Fruit fly (Drosophila melanogaster) whole organism, embryonic: ENCODE data around the gene CG8206.

ENCODE experiments used
- CG2712 ChIP-seq: fragments of 200-800 bp; optimal IDR thresholded peaks from 3 replicates; lab custom pipeline; 2019; ENCODE audit warnings: missing biosample characterization, mild to moderate bottlenecking, missing genetic modification characterization, moderate library complexity
- Sry-β ChIP-seq: fragments of 200-800 bp; sonication (Bioruptor generic); optimal IDR thresholded peaks from 2 replicates; lab custom pipeline; 2018; ENCODE audit warnings: missing biosample characterization, mild to moderate bottlenecking, missing genetic modification characterization, moderate library complexity
- tgo ChIP-seq: fragments of 200-800 bp; sonication (Bioruptor generic); IDR thresholded peaks from 3 replicates; pipeline ENCODE4 v1.3.6; 2022; ENCODE audit warnings: missing biosample characterization, missing genetic modification characterization

DNA sequence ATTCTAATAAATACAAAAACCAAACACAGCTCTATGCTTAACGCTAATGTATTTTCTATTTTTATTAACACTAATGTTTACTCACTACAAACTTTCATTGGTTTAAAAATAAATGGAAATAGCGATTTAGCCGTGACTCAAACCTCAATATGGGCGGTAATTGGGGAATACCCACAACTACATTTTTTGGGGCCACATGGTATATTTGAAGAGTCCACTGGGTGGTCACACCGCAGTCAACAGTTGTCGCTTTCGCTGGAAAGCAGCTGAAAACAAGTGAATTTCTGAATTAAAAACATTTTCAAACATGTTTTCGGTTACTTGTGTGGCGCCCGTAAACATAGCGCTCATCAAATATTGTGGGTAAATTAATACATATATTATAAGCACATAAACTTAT, 9.9 kb downstream of the CG8206 start, which contains the start of gene Mvd:
- TF ChIP-seq tgo (GFP tag; lab: Robert Waterston, UW) (no peak), Sry-β (GFP tag; lab: Kevin White, UChicago) (no peak), CG2712 (tag; lab: Kevin White, UChicago) (peak; percentile 45)
